Worm (Caenorhabditis elegans) whole organism, early embryonic: ENCODE results near the gene T16G12.1.

Experiments used
- B0310.2 ChIP-seq: sonication (generic microtip); optimal IDR thresholded peaks from 2 replicates; lab custom pipeline; 2016; ENCODE audit warnings: mild to moderate bottlenecking, missing genetic modification characterization, missing compliant biosample characterization
- F13C5.2 ChIP-seq: sonication (generic microtip); optimal IDR thresholded peaks from 2 replicates; lab custom pipeline; 2017; ENCODE audit warnings: mild to moderate bottlenecking, missing genetic modification characterization, inconsistent platforms, missing compliant biosample characterization
- aly-1 ChIP-seq: sonication (generic microtip); optimal IDR thresholded peaks from 2 replicates; lab custom pipeline; 2016; ENCODE audit warnings: missing genetic modification characterization, missing compliant biosample characterization
- ama-1 ChIP-seq: fragments of 150-350 bp; optimal IDR thresholded peaks from 2 replicates; lab custom pipeline; 2014
- ceh-13 ChIP-seq: fragments of 200-800 bp; sonication (Bioruptor generic); optimal IDR thresholded peaks from 2 replicates; lab custom pipeline; 2018; ENCODE audit warnings: mild to moderate bottlenecking, missing genetic modification characterization, missing compliant biosample characterization
- ceh-36 ChIP-seq: sonication (generic microtip); optimal IDR thresholded peaks from 2 replicates; lab custom pipeline; 2016; ENCODE audit warnings: missing genetic modification characterization, inconsistent platforms, missing compliant biosample characterization
- ets-7 ChIP-seq: sonication (generic microtip); optimal IDR thresholded peaks from 2 replicates; lab custom pipeline; 2016; ENCODE audit warnings: missing genotype, missing genetic modification characterization, missing compliant biosample characterization
- flt-1 ChIP-seq: fragments of 200-800 bp; sonication (Bioruptor generic); IDR thresholded peaks from 2 replicates; pipeline ENCODE4 v1.3.6; 2022; ENCODE audit warnings: missing genetic modification characterization, missing compliant biosample characterization
- hmbx-1 ChIP-seq: sonication (generic microtip); optimal IDR thresholded peaks from 2 replicates; lab custom pipeline; 2016; ENCODE audit warnings: mild to moderate bottlenecking, missing genetic modification characterization, missing compliant biosample characterization
- hmg-4 ChIP-seq: fragments of 200-800 bp; sonication (Bioruptor generic); optimal IDR thresholded peaks from 2 replicates; lab custom pipeline; 2018; ENCODE audit warnings: mild to moderate bottlenecking, missing genetic modification characterization, missing compliant biosample characterization
- hnd-1 ChIP-seq: sonication (generic microtip); optimal IDR thresholded peaks from 2 replicates; lab custom pipeline; 2016; ENCODE audit warnings: missing genetic modification characterization, missing compliant biosample characterization
- pes-1 ChIP-seq: fragments of 200-800 bp; sonication (Bioruptor generic); IDR thresholded peaks from 2 replicates; pipeline ENCODE4 v1.3.6; 2022; ENCODE audit warnings: missing genetic modification reagents, missing genetic modification characterization, missing compliant biosample characterization
- scrt-1 ChIP-seq: fragments of 200-800 bp; sonication (Bioruptor generic); IDR thresholded peaks from 2 replicates; pipeline ENCODE4 v1.3.6; 2022; ENCODE audit warnings: missing genetic modification characterization, missing compliant biosample characterization
- sea-1 ChIP-seq: fragments of 200-800 bp; sonication (Bioruptor generic); conservative IDR thresholded peaks from 2 replicates; pipeline ENCODE4 v1.3.6; 2022; ENCODE audit warnings: missing genetic modification characterization, missing compliant biosample characterization
- tbx-11 ChIP-seq: fragments of 200-800 bp; sonication (Bioruptor generic); IDR thresholded peaks from 2 replicates; pipeline ENCODE4 v1.3.6; 2022; ENCODE audit warnings: missing genetic modification characterization, missing compliant biosample characterization
- tbx-37 ChIP-seq: fragments of 200-800 bp; sonication (Bioruptor generic); conservative IDR thresholded peaks from 2 replicates; pipeline ENCODE4 v1.3.6; 2022; ENCODE audit warnings: missing genetic modification reagents, missing genetic modification characterization, missing compliant biosample characterization
- tra-4 ChIP-seq: sonication (generic microtip); optimal IDR thresholded peaks from 2 replicates; lab custom pipeline; 2017; ENCODE audit warnings: missing genetic modification characterization, missing compliant biosample characterization

T16G12.1 gene

DNA sequence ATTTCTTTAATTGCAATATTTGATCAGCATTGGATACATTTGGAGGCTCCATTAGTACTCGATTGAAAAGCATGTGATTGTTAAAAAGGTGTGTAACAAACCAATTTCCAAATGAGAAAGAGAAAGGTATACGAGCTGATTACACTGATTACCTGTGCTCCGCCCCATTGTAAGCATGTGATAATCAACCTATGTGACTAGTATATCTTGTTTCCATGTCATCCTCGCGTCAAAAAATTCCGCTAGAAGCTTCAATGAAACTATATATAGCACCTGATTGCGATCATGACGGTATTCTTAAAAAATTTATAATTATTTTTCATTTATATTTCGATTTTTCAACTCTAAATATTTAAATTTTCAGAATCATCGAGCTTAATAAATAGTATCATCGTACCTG lies 19.1 kb downstream of the T16G12.1 start, which contains the start of gene M04D8.4:
TSS of gene M04D8.4 (minus strand) at position 101 of the 400 bp plus-strand sequence.
- TF ChIP-seq ceh-36 (no peak), hmbx-1 (tag; lab: Kevin White, UChicago) (no peak), ceh-13 (no peak), F13C5.2 (no peak), tra-4 (tag; lab: Kevin White, UChicago) (no peak), flt-1 (GFP tag; lab: Robert Waterston, UW) (no peak), tbx-37 (GFP tag; lab: Robert Waterston, UW) (no peak)

- TF ChIP-seq ets-7 (tag; lab: Kevin White, UChicago) = no peak
- TF ChIP-seq hmbx-1 (tag; lab: Kevin White, UChicago) = no peak
- no peak for TF ChIP-seq F13C5.2
- TF ChIP-seq tra-4 (tag; lab: Kevin White, UChicago) = no peak
- TF ChIP-seq flt-1 (GFP tag; lab: Robert Waterston, UW) = no peak
- no peak for TF ChIP-seq hnd-1 (tag; lab: Kevin White, UChicago)
- no peak for TF ChIP-seq aly-1 (tag; lab: Kevin White, UChicago)
- no peak for TF ChIP-seq pes-1 (GFP tag; lab: Robert Waterston, UW)
- TF ChIP-seq ama-1 (lab: Kevin White, UChicago) = no peak
- no peak for TF ChIP-seq scrt-1 (GFP tag; lab: Robert Waterston, UW)
- TF ChIP-seq tbx-37 (GFP tag; lab: Robert Waterston, UW) = no peak
- TF ChIP-seq B0310.2 (tag; lab: Kevin White, UChicago) = no peak
- no peak for TF ChIP-seq ceh-13
- TF ChIP-seq sea-1 (GFP tag; lab: Robert Waterston, UW) = no peak
- no peak for TF ChIP-seq hmg-4 (GFP tag; lab: Kevin White, UChicago)
These were observed 21.7 kb downstream of the T16G12.1 start, which contains the start of gene ins-23 for ce11 chrIII:10027947-10028346. TSS of gene ins-23 (plus strand) at chrIII:10028247.

DNA sequence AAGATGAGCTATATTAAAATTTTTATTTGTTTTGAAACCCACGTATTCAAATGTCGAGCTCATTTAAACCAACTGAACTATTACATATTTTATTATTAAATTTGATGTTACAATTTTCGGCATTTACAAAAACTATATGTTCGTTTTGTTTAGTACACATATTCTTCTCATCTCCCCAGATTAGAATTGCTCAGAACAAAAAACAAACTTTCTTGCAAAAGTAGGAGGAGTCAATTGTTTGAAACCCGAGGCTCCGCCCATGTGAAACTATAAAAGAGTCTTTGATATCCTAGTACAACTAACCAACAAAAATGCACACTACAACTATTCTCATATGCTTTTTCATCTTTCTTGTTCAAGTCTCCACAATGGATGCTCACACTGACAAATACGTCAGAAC lies 23.7 kb downstream of the T16G12.1 start, which contains the start of gene ins-22:
TSS of gene ins-22 (plus strand) at position 301 of the 400 bp plus-strand sequence.
- TF ChIP-seq hnd-1 (tag; lab: Kevin White, UChicago) (no peak), F13C5.2 (no peak), ceh-36 (no peak), ama-1 (lab: Kevin White, UChicago) (no peak), hmg-4 (GFP tag; lab: Kevin White, UChicago) (no peak), flt-1 (GFP tag; lab: Robert Waterston, UW) (no peak), sea-1 (GFP tag; lab: Robert Waterston, UW) (no peak), ceh-13 (no peak), pes-1 (GFP tag; lab: Robert Waterston, UW) (no peak), hmbx-1 (tag; lab: Kevin White, UChicago) (no peak), tbx-37 (GFP tag; lab: Robert Waterston, UW) (no peak), aly-1 (tag; lab: Kevin White, UChicago) (no peak), scrt-1 (GFP tag; lab: Robert Waterston, UW) (no peak), B0310.2 (tag; lab: Kevin White, UChicago) (no peak), tbx-11 (GFP tag; lab: Robert Waterston, UW) (no peak), ets-7 (tag; lab: Kevin White, UChicago) (no peak), tra-4 (tag; lab: Kevin White, UChicago) (no peak)

- TF ChIP-seq hmg-4 (GFP tag; lab: Kevin White, UChicago) = no peak
- TF ChIP-seq ets-7 (tag; lab: Kevin White, UChicago) = no peak
- no peak for TF ChIP-seq hmbx-1 (tag; lab: Kevin White, UChicago)
- no peak for TF ChIP-seq scrt-1 (GFP tag; lab: Robert Waterston, UW)
- no peak for TF ChIP-seq hnd-1 (tag; lab: Kevin White, UChicago)
- TF ChIP-seq pes-1 (GFP tag; lab: Robert Waterston, UW) = no peak
- no peak for TF ChIP-seq B0310.2 (tag; lab: Kevin White, UChicago)
- TF ChIP-seq flt-1 (GFP tag; lab: Robert Waterston, UW) = no peak
- no peak for TF ChIP-seq tbx-37 (GFP tag; lab: Robert Waterston, UW)
- TF ChIP-seq ama-1 (lab: Kevin White, UChicago) = no peak
- no peak for TF ChIP-seq ceh-13
- no peak for TF ChIP-seq ceh-36
- TF ChIP-seq tbx-11 (GFP tag; lab: Robert Waterston, UW) = no peak
- TF ChIP-seq sea-1 (GFP tag; lab: Robert Waterston, UW) = no peak
- TF ChIP-seq tra-4 (tag; lab: Kevin White, UChicago) = no peak
- TF ChIP-seq F13C5.2 = no peak
- no peak for TF ChIP-seq aly-1 (tag; lab: Kevin White, UChicago)
These were observed 26.2 kb downstream of the T16G12.1 start, which contains the start of gene ins-21 for ce11 chrIII:10023452-10023851. TSS of gene ins-21 (plus strand) at chrIII:10023752.

- TF ChIP-seq B0310.2 (tag; lab: Kevin White, UChicago) (no peak), ceh-36 (no peak), F13C5.2 (no peak), tbx-37 (GFP tag; lab: Robert Waterston, UW) (no peak), ets-7 (tag; lab: Kevin White, UChicago) (no peak), ceh-13 (no peak), ama-1 (lab: Kevin White, UChicago) (no peak), aly-1 (tag; lab: Kevin White, UChicago) (no peak), tbx-11 (GFP tag; lab: Robert Waterston, UW) (no peak), tra-4 (tag; lab: Kevin White, UChicago) (no peak), flt-1 (GFP tag; lab: Robert Waterston, UW) (no peak), hnd-1 (tag; lab: Kevin White, UChicago) (no peak), hmg-4 (GFP tag; lab: Kevin White, UChicago) (no peak)
These were observed 31.6 kb downstream of the T16G12.1 start for ce11 chrIII:10018007-10018406.

DNA sequence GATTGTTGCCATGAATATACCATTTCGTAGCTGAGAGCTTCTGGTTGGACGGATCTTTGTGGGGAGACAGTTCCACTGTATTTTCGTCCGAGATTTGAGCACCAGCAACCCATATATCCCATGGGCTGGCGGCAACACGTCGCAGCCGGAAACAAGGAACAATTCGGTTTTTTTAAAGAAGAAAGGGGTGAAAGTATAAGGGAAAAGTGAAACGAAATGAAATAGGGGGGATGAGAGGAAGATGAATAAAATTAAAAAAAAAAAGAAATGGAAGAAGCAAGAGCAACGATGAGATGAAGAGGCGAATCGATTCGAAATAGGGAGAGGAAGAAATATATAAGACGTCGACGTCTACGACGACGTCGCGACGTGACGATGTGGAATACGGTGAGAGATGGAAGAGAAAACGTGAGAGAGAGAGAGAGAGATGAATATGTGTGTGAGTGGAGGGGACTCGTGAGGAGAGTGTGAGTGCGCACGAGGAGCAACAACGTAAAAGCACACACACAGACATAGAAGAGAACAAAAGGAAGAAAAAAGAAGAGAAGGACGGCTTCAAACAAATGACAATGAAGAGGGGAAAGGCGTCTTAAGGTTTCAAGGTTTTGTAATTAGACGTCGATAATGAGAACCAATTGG lies 33.1 kb downstream of the T16G12.1 start, which contains the start of gene rgs-1:
TSS of gene rgs-1 (minus strand) at position 146 of the 639 bp plus-strand sequence.
- TF ChIP-seq ets-7 (tag; lab: Kevin White, UChicago) (no peak), F13C5.2 (peak; percentile 17)

DNA sequence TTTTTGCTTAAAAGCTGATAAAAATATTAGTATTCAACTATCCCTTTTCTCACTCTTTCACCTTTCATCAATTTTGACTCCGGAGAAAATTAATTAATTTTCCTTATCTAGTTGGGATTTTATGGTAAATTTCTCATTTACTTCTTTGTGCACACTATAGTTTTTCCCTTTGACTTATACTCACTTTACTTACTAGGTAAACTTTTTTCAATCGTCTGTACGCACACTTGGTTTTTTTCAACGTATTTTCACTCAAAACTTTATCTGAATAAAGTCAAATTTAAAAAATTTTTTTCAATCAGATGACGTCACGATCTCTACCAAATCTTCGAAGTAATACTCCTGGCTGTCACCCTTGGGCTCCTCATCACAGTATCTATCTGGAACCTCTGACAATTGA lies 37.5 kb downstream of the T16G12.1 start, which contains the start of gene C05B5.16:
TSS of gene C05B5.16 (plus strand) at position 301 of the 400 bp plus-strand sequence.
- TF ChIP-seq B0310.2 (tag; lab: Kevin White, UChicago) = no peak
- no peak for TF ChIP-seq F13C5.2
- TF ChIP-seq tbx-37 (GFP tag; lab: Robert Waterston, UW) = no peak
- TF ChIP-seq ceh-13 = no peak
- TF ChIP-seq pes-1 (GFP tag; lab: Robert Waterston, UW) = no peak
- TF ChIP-seq ets-7 (tag; lab: Kevin White, UChicago) = no peak
